Fruit fly (Drosophila melanogaster): Measurements from ENCODE around the gene Tollo.

The Tollo gene

dm6 chr3L:15234233-15234778 lies 1.1 kb upstream of the Tollo start:
- TF ChIP-seq noc (tag; optimal IDR thresholded peaks at IDR 0.05), result no peak

dm6 chr3L:15240729-15241128 lies 5.3 kb downstream of the Tollo start:
- TF ChIP-seq noc (tag; optimal IDR thresholded peaks at IDR 0.05), result no peak

DNA sequence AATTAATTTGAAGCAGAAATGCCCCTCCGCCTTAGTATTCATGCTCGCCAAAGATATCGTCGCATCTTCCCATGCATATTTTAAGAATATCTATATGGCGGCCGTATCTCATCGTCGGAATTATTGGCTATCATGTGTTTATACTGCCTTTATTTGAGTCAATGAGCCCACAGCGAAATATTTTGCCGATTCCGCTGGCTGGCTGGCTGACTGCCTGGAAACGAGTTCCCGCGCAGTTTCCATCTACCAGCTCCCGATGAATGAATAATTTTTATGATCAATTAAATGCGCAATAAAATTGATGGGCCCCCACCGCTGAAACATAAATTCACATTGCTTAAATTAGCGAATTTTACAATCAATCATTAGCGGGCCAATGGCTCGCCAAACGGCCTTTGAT lies 8.1 kb downstream of the Tollo start:
- TF ChIP-seq noc (tag; optimal IDR thresholded peaks at IDR 0.05), result no peak

DNA sequence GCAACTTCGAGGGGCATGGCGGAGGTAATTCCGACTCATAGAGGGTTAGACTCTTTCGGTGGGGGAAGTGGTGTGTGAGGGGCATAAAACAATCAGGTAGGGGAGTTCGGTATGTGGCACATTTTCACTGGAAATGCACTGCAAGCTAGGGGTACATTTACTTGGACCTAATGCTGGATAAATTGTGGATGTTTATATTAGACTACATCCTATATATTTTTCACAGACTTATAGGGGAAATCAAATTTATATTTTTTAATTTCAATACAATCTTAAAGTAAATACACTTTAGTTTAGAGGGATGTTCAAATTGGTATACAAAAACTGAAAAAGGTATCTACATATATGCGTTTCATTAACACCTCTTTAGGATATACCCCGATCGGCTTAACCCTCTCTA lies 10.3 kb downstream of the Tollo start:
- no peak for TF ChIP-seq noc (tag; optimal IDR thresholded peaks at IDR 0.05)

DNA sequence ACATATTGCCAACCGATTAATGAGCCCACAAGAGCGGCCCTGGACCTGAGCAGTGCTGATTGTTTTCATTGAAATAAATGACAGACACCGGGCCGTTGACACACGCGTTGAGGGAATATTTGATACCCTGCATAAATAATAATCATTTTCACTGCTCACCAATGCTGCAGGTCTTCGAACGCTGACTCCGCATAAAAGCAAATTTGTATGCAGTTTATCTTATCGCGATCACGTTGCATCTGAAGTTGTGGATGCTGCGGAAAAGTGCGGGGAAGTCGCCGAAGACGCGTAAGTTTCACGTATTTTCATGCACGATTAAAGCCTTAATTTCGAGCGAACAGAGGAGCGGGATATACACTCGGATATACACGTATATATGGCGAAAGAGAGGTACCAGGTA lies 10.9 kb downstream of the Tollo start:
- TF ChIP-seq noc (tag; optimal IDR thresholded peaks at IDR 0.05), result no peak

- no peak for TF ChIP-seq noc (tag; optimal IDR thresholded peaks at IDR 0.05)
Observed at dm6 chr3L:15247450-15247849, 12.0 kb downstream of the Tollo start.

dm6 chr3L:15248707-15249106 lies 13.3 kb downstream of the Tollo start:
- TF ChIP-seq noc (tag; optimal IDR thresholded peaks at IDR 0.05), result no peak

- no peak for TF ChIP-seq noc (tag; optimal IDR thresholded peaks at IDR 0.05)
Observed at dm6 chr3L:15249729-15250128, 14.3 kb downstream of the Tollo start.

dm6 chr3L:15251759-15252322 lies 16.4 kb downstream of the Tollo start:
- TF ChIP-seq noc (tag; optimal IDR thresholded peaks at IDR 0.05), result no peak

DNA sequence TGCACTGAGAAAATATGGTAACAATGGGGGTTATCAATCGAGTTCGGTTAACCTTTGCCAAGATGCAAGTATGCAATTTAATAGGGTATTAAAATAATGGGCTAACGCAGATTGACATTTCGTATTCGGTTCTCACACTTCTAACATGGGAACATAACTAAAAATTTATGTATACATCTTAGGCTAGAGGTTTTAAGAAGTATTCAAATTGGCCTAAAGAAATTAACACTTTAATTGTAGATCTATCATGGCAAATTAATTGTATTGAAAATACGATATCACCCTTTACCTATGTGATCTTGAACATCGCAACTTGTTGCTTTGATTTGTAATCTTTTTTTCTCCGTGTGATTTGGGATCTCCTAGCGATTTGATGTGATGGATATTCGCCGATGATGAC lies 17.1 kb downstream of the Tollo start:
- no peak for TF ChIP-seq noc (tag; optimal IDR thresholded peaks at IDR 0.05)

DNA sequence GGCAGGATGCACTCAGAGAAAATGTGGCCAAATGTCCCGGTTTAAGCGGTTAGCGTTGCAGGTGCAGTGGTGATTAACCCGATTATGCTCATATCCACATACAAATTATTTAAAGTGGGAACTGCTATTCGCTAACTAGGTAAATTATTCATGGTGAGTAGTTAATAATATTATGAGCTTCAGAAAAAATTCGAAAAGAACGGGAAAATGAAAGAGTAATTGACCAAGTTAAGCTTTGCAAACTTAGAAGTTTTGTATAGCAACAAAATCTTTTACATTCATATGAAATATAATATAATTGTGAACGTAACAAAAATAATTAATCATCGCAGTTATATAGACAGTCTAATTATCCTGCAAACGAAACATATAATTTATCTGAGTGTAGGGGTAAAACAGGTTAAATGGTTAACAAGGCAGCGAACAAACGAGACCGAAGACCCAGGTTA lies 18.2 kb downstream of the Tollo start:
- TF ChIP-seq noc (tag; optimal IDR thresholded peaks at IDR 0.05), result no peak

DNA sequence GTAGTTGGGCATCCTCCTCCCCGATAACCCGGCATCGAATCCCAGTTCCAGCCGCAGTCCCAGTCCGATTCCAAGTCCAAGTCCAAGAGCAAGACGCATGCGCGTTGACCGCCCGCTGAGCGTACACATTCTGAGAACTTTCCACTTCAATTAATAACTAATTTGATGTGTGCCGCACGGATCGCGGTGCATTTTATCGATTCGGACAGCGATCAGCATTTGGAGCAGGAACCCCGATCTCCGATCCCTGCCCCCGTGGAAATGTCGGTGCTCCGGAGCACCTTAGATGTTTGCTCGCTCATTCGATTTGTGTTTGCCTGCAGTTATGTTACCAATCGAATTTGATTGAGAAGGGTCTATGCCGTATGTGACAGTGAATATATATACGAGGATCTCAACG lies 18.7 kb downstream of the Tollo start:
- TF ChIP-seq noc (tag; optimal IDR thresholded peaks at IDR 0.05), result peak; percentile 8

dm6 chr3L:15257154-15257553 lies 21.7 kb downstream of the Tollo start:
- TF ChIP-seq noc (tag; optimal IDR thresholded peaks at IDR 0.05), result no peak

- TF ChIP-seq noc (tag; optimal IDR thresholded peaks at IDR 0.05), result no peak
Observed at dm6 chr3L:15258357-15258756, 22.9 kb downstream of the Tollo start.

dm6 chr3L:15260593-15260992 lies 25.2 kb downstream of the Tollo start:
- no peak for TF ChIP-seq noc (tag; optimal IDR thresholded peaks at IDR 0.05)

DNA sequence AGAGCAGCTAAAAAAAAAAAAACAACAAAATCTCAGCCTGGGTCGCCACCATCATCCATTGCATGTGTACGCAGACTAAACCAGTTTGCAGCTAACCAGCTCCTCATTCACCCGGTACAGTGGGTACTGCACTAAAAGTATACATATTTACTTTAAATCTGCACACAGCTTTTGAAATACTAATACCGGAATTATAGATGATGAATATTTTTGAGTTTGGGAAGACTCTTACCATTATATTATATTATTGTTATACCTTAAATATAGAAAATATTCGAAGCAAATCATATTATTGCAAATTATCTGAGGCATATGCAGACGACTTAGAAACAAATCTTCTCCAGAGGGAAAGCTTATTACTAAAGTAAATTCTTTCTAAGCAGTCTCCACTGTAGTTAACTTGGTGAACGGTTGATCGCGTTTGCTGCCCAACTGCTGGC lies 25.7 kb downstream of the Tollo start:
- TF ChIP-seq noc (tag; optimal IDR thresholded peaks at IDR 0.05), result no peak

DNA sequence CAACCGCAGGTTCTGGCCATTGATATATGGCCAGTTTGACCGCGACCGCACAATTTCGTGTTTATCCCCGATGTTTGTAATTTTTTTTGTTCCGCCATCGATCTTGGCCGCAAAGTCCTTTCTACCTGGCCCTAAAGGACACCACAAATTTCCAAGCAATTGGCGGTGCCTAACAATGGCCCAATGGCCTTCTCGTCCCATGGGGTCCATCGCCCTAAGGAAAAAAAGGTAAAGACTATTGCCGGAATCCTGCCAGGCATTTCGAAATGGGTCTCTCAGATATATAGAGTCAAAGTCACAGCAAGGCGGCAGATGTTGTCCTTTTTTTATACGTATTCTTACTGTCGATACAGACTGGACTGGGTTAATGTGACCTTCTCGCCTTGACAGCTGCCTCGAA lies 26.6 kb downstream of the Tollo start:
- no peak for TF ChIP-seq noc (tag; optimal IDR thresholded peaks at IDR 0.05)

Measured in whole organism, larva.